Worm (Caenorhabditis elegans): ENCODE data around the gene F45E1.5.

DNA sequence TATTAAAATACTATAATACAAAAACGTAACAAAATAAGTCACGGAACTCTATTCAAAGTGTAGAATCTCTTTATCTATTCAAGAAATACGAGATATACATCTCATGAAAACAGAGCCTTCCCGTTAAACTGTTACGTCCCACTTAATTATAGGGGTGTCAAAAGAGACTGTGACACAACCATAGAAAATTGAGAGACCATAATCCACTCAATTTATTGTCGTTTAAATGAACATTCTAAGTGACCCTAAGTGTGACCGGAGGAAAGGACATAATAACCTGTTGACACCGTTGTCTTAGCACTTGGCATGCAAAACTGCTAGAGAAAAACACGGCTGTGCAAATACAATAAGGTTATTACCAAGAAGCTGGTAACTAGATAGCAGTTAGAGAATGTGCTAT, 8.0 kb upstream of the F45E1.5 start:
- no peak for TF ChIP-seq ama-1 (optimal IDR thresholded peaks at IDR 0.05)
- TF ChIP-seq ceh-13 (GFP tag; optimal IDR thresholded peaks at IDR 0.05): no peak
- no peak for TF ChIP-seq tbx-37 (GFP tag; conservative IDR thresholded peaks at IDR 0.05)
- no peak for TF ChIP-seq sea-1 (GFP tag; conservative IDR thresholded peaks at IDR 0.05)
- no peak for TF ChIP-seq tbx-11 (GFP tag; IDR thresholded peaks at IDR 0.05)
- no peak for TF ChIP-seq aly-1 (tag; optimal IDR thresholded peaks at IDR 0.05)
- TF ChIP-seq hmg-4 (GFP tag; optimal IDR thresholded peaks at IDR 0.05): no peak
- TF ChIP-seq hmbx-1 (tag; optimal IDR thresholded peaks at IDR 0.05): no peak
- no peak for TF ChIP-seq tra-4 (tag; optimal IDR thresholded peaks at IDR 0.05)
